Fruit fly (Drosophila melanogaster) ovary, adult (tissue): ENCODE data around the gene alpha-Est2.

Source experiments
- CG17801 ChIP-seq: fragments of 200-800 bp; optimal IDR thresholded peaks from 2 replicates; lab custom pipeline; 2019; ENCODE audit warnings: missing biosample characterization, mild to moderate bottlenecking, missing genetic modification characterization, moderate library complexity; ENCODE audit not compliant: partially characterized antibody

The alpha-Est2 gene

dm6 chr3R:7519356-7519755 is 22.3 kb upstream of the alpha-Est2 start, which contains the start of gene Ubc84D:
TSS of gene Ubc84D (minus strand) at chr3R:7519456.
- TF ChIP-seq CG17801 (GFP tag; lab: Kevin White, UChicago), result no peak

- TF ChIP-seq CG17801 (GFP tag; lab: Kevin White, UChicago), result no peak
These were observed 19.2 kb upstream of the alpha-Est2 start for dm6 chr3R:7522266-7522955.

DNA sequence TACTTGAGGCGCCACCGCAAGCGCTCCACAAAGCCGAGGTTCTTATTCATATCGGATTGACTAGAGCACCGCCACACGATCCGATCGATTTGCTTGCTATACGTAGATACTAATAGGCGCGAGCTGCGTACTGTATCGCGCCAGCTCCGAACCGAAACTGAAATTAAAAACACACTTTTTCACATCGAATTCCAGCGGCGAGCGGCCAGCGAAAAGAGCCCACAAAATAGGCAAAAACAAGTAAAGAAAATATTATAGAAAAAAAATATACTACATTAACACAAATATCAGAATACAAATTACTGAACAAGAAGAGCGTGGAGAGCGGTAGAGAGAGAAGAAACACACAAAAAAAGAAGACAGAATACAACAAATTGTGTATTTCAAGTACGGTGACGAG is 18.0 kb upstream of the alpha-Est2 start, which contains the start of gene alpha-Est7:
Gene alpha-Est7 (minus strand): TSS at position 160 of the 400 bp plus-strand sequence.
- TF ChIP-seq CG17801 (GFP tag; lab: Kevin White, UChicago), result no peak

- no peak for TF ChIP-seq CG17801 (GFP tag; lab: Kevin White, UChicago)
These were observed 17.4 kb upstream of the alpha-Est2 start for dm6 chr3R:7524160-7524559.

- TF ChIP-seq CG17801 (GFP tag; lab: Kevin White, UChicago), result no peak
These were observed 12.9 kb upstream of the alpha-Est2 start, which contains the start of gene alpha-Est6 for dm6 chr3R:7528677-7529076. TSS of gene alpha-Est6 (minus strand) at chr3R:7528777.

- TF ChIP-seq CG17801 (GFP tag; lab: Kevin White, UChicago), result no peak
These were observed 11.3 kb upstream of the alpha-Est2 start, which contains the start of the genes Rtnl2 and alphaTub84D for dm6 chr3R:7530184-7530821. TSS of gene Rtnl2 (minus strand) at chr3R:7530241. TSS of gene alphaTub84D (plus strand) at chr3R:7530753.

- TF ChIP-seq CG17801 (GFP tag; lab: Kevin White, UChicago), result no peak
These were observed 6.0 kb upstream of the alpha-Est2 start for dm6 chr3R:7535606-7536005.

dm6 chr3R:7536281-7536680 is 5.3 kb upstream of the alpha-Est2 start, which contains the start of gene alpha-Est5:
TSS of gene alpha-Est5 (minus strand) at chr3R:7536390.
- no peak for TF ChIP-seq CG17801 (GFP tag; lab: Kevin White, UChicago)

dm6 chr3R:7538435-7538834 is 3.2 kb upstream of the alpha-Est2 start, which contains the start of gene alpha-Est4:
TSS of gene alpha-Est4 (minus strand) at chr3R:7538615.
- no peak for TF ChIP-seq CG17801 (GFP tag; lab: Kevin White, UChicago)

DNA sequence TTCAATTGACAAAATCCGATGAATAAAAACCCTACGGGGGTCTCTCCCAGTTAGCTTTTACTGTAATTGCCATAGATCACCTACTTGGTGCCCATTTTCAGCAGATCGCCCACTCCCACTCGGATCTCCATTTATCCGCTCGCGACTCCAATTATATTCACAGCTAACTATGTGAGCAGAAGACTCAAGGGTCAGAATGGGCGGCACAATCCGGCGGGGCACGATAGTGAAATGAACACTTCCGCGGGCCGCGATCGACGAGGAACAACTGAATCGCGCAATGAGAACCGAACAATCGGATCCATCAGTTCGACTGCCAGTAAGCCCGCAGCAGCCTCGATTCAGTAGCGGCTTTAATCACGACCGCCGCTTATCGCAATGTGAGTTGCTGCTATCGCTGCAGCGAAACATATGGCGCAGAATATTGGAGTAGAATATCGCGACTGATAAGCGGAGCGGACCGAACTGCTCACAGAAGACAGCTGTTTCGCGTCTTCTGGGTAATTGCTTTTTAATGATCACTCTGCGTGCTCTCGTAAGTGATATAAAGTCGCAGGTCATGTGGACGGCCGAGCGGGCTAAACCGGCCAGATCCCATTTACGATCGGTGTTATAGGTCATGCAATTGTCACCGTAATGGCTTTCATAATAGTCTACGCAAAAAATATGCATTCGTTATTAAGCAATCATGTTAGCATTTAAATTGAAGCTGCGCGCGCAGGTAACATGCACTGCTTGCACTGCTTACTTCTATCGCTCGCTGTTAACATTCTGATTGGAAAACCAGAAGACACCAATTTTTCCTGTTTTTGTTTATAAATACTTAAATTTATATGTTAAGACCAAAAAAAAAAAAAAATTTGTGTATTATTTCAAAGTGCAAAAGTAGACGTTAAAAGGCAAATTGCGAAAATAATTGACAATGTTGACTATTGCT is 7.5 kb downstream of the alpha-Est2 start, which contains the start of gene alpha-Est1:
Gene alpha-Est1 (minus strand): TSS at position 317 of the 937 bp plus-strand sequence.
- TF ChIP-seq CG17801 (GFP tag; lab: Kevin White, UChicago), result no peak

dm6 chr3R:7551708-7552107 is 10.1 kb downstream of the alpha-Est2 start, which contains the start of gene CG45545:
TSS of gene CG45545 (plus strand) at chr3R:7552008.
- TF ChIP-seq CG17801 (GFP tag; lab: Kevin White, UChicago), result no peak

DNA sequence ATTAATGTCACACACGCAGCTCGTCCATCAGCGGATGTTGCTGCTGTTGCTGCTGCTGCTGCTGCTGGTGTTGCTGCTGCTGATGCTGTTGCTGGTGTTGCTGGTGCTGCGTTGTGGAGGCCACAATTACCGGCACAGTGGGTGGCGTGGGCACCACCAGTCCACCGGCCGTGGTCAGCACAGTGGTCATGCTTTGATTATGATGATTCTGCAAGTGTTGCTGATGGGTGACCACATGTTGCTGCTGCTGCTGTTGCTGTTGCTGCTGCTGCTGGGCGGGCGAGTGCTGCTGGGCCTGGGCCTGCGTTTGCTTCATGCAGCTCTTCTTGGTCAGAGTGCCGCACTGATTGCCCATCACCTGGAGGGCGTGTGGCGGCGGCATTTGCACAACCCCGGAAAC is 30.6 kb downstream of the alpha-Est2 start:
- no peak for TF ChIP-seq CG17801 (GFP tag; lab: Kevin White, UChicago)

- TF ChIP-seq CG17801 (GFP tag; lab: Kevin White, UChicago), result no peak
These were observed 49.6 kb downstream of the alpha-Est2 start for dm6 chr3R:7591189-7591588.
